Worm (Caenorhabditis elegans) whole organism, L3 larva: ENCODE results near the gene wdr-31.

Source experiments
- ceh-16 ChIP-seq: sonication (generic microtip); optimal IDR thresholded peaks from 2 replicates; lab custom pipeline; 2017; ENCODE audit warnings: missing biosample characterization, missing genetic modification characterization
- ceh-82 ChIP-seq: fragments of 150-350 bp; optimal IDR thresholded peaks from 2 replicates; lab custom pipeline; 2014; ENCODE audit warnings: missing biosample characterization, missing genetic modification characterization
- ceh-9 ChIP-seq: sonication (generic microtip); optimal IDR thresholded peaks from 2 replicates; lab custom pipeline; 2018; ENCODE audit warnings: missing biosample characterization, missing genetic modification characterization
- elt-1 ChIP-seq: fragments of 150-350 bp; optimal IDR thresholded peaks from 2 replicates; lab custom pipeline; 2014; ENCODE audit warnings: missing biosample characterization, missing genetic modification characterization
- fkh-10 ChIP-seq: sonication (generic microtip); optimal IDR thresholded peaks from 2 replicates; lab custom pipeline; 2017; ENCODE audit warnings: missing biosample characterization, missing genetic modification reagents, missing genetic modification characterization
- lin-39 ChIP-seq: fragments of 150-350 bp; optimal IDR thresholded peaks from 2 replicates; lab custom pipeline; 2018; ENCODE audit warnings: missing biosample characterization, missing genetic modification reagents, missing genetic modification characterization
- nhr-11 ChIP-seq: fragments of 150-350 bp; optimal IDR thresholded peaks from 2 replicates; lab custom pipeline; 2014; ENCODE audit warnings: missing biosample characterization, missing genetic modification characterization
- nhr-28 ChIP-seq: fragments of 150-350 bp; optimal IDR thresholded peaks from 2 replicates; lab custom pipeline; 2014; ENCODE audit warnings: missing biosample characterization, missing genetic modification characterization
- skn-1 ChIP-seq: fragments of 150-350 bp; optimal IDR thresholded peaks from 2 replicates; lab custom pipeline; 2014; ENCODE audit warnings: missing biosample characterization, missing genetic modification characterization
- ztf-4 ChIP-seq: fragments of 150-350 bp; optimal IDR thresholded peaks from 2 replicates; lab custom pipeline; 2014; ENCODE audit warnings: missing biosample characterization, missing genetic modification characterization

- TF ChIP-seq nhr-11 (tag; lab: Kevin White, UChicago) (no peak), skn-1 (tag; lab: Kevin White, UChicago) (no peak), nhr-28 (tag; lab: Kevin White, UChicago) (no peak), ztf-4 (no peak), fkh-10 (GFP tag; lab: Kevin White, UChicago) (no peak), ceh-82 (tag; lab: Kevin White, UChicago) (no peak), lin-39 (tag; lab: Kevin White, UChicago) (no peak), elt-1 (tag; lab: Kevin White, UChicago) (no peak), ceh-9 (tag; lab: Kevin White, UChicago) (no peak), ceh-16 (tag; lab: Kevin White, UChicago) (no peak)
Measured at ce11 chrII:2779253-2779652, 44.2 kb upstream of the wdr-31 start, which contains the start of gene F08D12.3.
